Fruit fly (Drosophila melanogaster): ENCODE measurements around the gene CG4022.
A peak's percentile ranks its signal among the peaks of the same experiment; 100 is the strongest.

CG4022 gene

dm6 chr3L:9424528-9424911, 13.9 kb upstream of the CG4022 start:
- TF ChIP-seq cyc (GFP tag; optimal IDR thresholded peaks at IDR 0.05) (no peak), CG34406 (GFP tag; optimal IDR thresholded peaks at IDR 0.05) (peak; percentile 27), topi (GFP tag; optimal IDR thresholded peaks at IDR 0.05) (no peak), acj6 (GFP tag; optimal IDR thresholded peaks at IDR 0.05) (peak; percentile 11), Ets96B (tag; optimal IDR thresholded peaks at IDR 0.05) (peak; percentile 22), Met (GFP tag; optimal IDR thresholded peaks at IDR 0.05) (peak; percentile 40), CG32006 (GFP tag; optimal IDR thresholded peaks at IDR 0.05) (peak; percentile 28), Eip75B (GFP tag; optimal IDR thresholded peaks at IDR 0.05) (peak; percentile 27), Blimp-1 (GFP tag; optimal IDR thresholded peaks at IDR 0.05) (no peak), Sox15 (GFP tag; optimal IDR thresholded peaks at IDR 0.05) (no peak), CG11762 (GFP tag; optimal IDR thresholded peaks at IDR 0.05; ENCODE audit: insufficient read depth) (no peak), CG8119 (GFP tag; IDR thresholded peaks at IDR 0.05) (peak; percentile 44; the same call in 2 of the 3 replicates), CG7368 (GFP tag; optimal IDR thresholded peaks at IDR 0.05) (no peak), CG3919 (GFP tag; optimal IDR thresholded peaks at IDR 0.05) (peak; percentile 28), fkh (GFP tag; optimal IDR thresholded peaks at IDR 0.05) (no peak), Eip78C (GFP tag) (peak; percentile 84), CG11294 (GFP tag; IDR thresholded peaks at IDR 0.05) (no peak), dac (GFP tag; optimal IDR thresholded peaks at IDR 0.05) (no peak), esn (GFP tag; optimal IDR thresholded peaks at IDR 0.05) (peak; percentile 47), Smox (GFP tag; optimal IDR thresholded peaks at IDR 0.05) (peak; percentile 40), CG16779 (tag; optimal IDR thresholded peaks at IDR 0.05) (no peak), ss (GFP tag; optimal IDR thresholded peaks at IDR 0.05) (no peak), net (GFP tag; optimal IDR thresholded peaks at IDR 0.05) (peak; percentile 12), CG6163 (GFP tag; IDR thresholded peaks at IDR 0.05) (peak; percentile 11; the same call in 1 of the 3 replicates), eg (GFP tag; IDR thresholded peaks at IDR 0.05) (no peak), CG6854 (GFP tag; optimal IDR thresholded peaks at IDR 0.05) (no peak), CG6808 (GFP tag; optimal IDR thresholded peaks at IDR 0.05) (no peak), fd85E (GFP tag; optimal IDR thresholded peaks at IDR 0.05) (no peak), Sox14 (GFP tag; optimal IDR thresholded peaks at IDR 0.05) (peak; percentile 7), lz (GFP tag; optimal IDR thresholded peaks at IDR 0.05) (no peak), CG3032 (tag; optimal IDR thresholded peaks at IDR 0.05) (peak; percentile 2), salr (GFP tag; optimal IDR thresholded peaks at IDR 0.05) (no peak), Eip93F (GFP tag; optimal IDR thresholded peaks at IDR 0.05) (no peak), CG6276 (GFP tag; optimal IDR thresholded peaks at IDR 0.05) (peak; percentile 24), CG31627 (GFP tag; optimal IDR thresholded peaks at IDR 0.05) (no peak), CG10631 (GFP tag; optimal IDR thresholded peaks at IDR 0.05) (no peak), spab (GFP tag; optimal IDR thresholded peaks at IDR 0.05) (no peak), fd59A (GFP tag; optimal IDR thresholded peaks at IDR 0.05) (no peak), Hr38 (GFP tag; optimal IDR thresholded peaks at IDR 0.05) (no peak), Gug (GFP tag; IDR thresholded peaks at IDR 0.05) (no peak), svp (GFP tag) (peak; percentile 75), Ets21C (GFP tag; optimal IDR thresholded peaks at IDR 0.05) (no peak), CG8632 (GFP tag; optimal IDR thresholded peaks at IDR 0.05) (peak; percentile 4), CG4318 (GFP tag; optimal IDR thresholded peaks at IDR 0.05) (no peak), Hr39 (GFP tag; optimal IDR thresholded peaks at IDR 0.05) (no peak), achi (GFP tag; optimal IDR thresholded peaks at IDR 0.05) (no peak), Sox102F (GFP tag; optimal IDR thresholded peaks at IDR 0.05) (peak; percentile 31), dsx (GFP tag; optimal IDR thresholded peaks at IDR 0.05; ENCODE audit: poor library complexity, severe bottlenecking) (peak; percentile 6), vri (GFP tag; optimal IDR thresholded peaks at IDR 0.05) (no peak), CG1621 (tag; optimal IDR thresholded peaks at IDR 0.05) (no peak), CG10669 (GFP tag; optimal IDR thresholded peaks at IDR 0.05) (no peak), OdsH (GFP tag; optimal IDR thresholded peaks at IDR 0.05) (peak; percentile 35), CG8319 (GFP tag; optimal IDR thresholded peaks at IDR 0.05) (no peak)
